Fruit fly (Drosophila melanogaster) S2 (cell line): ENCODE measurements around the gene Cad96Ca.

Experiments
- CG8478 ChIP-seq: fragments of >200 bp; optimal IDR thresholded peaks from 2 replicates; lab custom pipeline; 2018
- CTCF ChIP-seq, 2 experiments: fragments of >200 bp; optimal IDR thresholded peaks; 2 replicates each; lab custom pipeline; 2018

Gene Cad96Ca

DNA sequence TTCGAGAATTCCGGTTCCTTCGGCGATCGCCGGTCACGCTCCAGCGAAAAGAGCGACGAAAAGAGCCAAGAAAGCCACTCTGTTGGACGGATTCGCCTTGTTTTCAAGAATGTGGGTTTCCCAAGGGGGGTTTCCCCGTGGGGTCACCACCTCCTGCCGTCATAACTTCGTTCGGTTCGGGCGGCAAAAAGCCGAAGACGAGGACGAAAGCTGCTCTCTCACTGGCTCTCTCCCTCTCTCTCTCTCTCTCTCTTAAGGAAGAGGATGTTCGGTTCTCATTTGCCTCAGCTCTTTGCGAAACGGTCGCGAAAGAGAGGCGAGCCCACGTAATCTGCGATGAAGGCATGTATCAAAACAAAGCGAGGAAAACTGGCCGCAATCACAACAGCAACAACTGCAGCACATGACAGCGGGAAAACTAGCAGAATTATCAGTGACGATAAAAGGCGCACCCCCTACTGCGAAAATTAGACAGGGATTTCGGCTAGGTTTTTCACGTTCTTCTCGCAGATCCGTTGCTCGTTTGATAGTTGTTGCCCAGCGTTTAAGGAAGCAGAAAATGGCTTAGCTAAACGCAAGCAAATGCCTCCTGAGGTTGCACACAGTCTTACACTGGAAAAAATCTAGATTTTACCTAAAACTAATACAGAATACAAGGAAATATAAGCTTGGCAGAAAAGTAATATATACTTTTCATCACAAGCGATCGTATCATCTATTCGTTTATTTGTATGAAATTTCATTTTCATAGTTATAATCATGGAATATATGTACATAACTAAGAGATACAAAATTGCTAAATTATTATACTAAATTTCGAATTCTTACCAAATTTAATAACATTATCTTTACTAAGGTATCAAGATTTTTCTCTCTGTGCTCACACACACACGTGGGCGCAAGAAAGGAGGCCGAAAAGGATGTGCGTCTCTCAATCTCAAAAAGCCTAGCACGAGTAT, 24.3 kb downstream of the Cad96Ca start, which contains the start of gene dan:
dan (plus strand) TSS at position 900 of the 959 bp plus-strand sequence.
- TF ChIP-seq CTCF (optimal IDR thresholded peaks at IDR 0.05; lab: Kevin White, UChicago): no peak

dm6 chr3R:25181424-25181823, 26.7 kb downstream of the Cad96Ca start:
- TF ChIP-seq CG8478 (lab: Kevin White, UChicago) (no peak), CTCF (optimal IDR thresholded peaks at IDR 0.05; lab: Kevin White, UChicago) (no peak)

dm6 chr3R:25178521-25178920, 29.6 kb downstream of the Cad96Ca start:
- TF ChIP-seq CTCF (optimal IDR thresholded peaks at IDR 0.05; lab: Kevin White, UChicago): no peak
- no peak for TF ChIP-seq CG8478 (lab: Kevin White, UChicago)

DNA sequence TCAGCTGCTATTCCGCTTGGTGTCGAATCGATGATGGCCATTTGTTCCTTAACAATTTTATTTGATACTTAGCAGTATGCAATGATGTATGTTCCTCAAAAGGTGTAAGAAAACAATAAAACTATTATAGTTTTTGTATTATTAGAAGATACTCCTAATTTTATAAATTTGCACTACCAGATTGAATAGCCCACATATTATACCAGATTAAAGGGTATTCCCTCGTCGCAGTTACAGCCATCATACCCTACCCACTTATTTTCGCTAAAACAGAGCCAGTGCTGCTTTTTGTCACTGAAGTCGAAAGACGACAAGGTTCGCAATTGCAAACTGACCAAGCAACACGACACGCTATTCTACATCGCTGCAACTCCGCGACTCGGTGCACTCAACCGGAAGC, 30.7 kb downstream of the Cad96Ca start:
- TF ChIP-seq CG8478 (lab: Kevin White, UChicago) (no peak), CTCF (optimal IDR thresholded peaks at IDR 0.05; lab: Kevin White, UChicago) (no peak)

- TF ChIP-seq CG8478 (lab: Kevin White, UChicago) (no peak), CTCF (optimal IDR thresholded peaks at IDR 0.05; lab: Kevin White, UChicago) (no peak)
These were observed 31.6 kb downstream of the Cad96Ca start for dm6 chr3R:25176517-25176916.

DNA sequence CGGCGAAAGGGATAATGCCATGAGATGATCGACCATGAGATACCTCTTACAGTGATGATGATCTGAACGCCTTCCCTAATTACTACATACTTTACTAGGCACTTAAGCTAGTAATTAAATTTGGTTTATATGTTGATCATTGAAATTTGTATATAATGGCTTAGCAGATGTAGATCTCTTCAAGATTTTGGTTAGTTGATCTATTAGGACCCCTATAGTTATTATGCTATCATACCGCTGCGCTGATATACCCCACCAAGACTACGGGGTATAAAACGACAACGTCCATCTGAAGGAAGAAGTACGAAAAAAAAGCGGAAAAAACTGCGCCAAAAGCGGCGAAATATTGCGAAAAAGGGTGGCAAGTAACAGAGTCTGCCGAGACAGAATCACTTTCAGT, 33.8 kb downstream of the Cad96Ca start:
- no peak for TF ChIP-seq CG8478 (lab: Kevin White, UChicago)
- no peak for TF ChIP-seq CTCF (optimal IDR thresholded peaks at IDR 0.05; lab: Kevin White, UChicago)

DNA sequence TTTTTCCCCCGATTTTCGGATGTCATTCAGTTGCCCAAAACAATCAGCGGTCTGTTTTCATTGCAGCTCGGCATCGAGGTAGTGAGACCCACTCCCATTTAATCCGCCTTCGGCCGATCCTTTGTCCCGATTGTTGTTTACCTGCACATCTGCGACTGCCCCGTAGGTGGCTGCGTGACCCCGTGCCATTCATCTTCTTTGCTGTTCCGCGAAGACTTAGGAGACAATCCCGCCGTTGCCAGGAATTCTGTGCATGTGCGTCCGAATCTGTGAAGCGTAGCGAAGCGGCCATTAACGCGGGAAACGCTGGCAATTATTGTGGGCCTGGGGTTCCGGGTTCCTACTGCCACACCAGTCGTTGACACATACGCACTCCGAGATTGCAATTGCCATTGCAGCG, 35.1 kb downstream of the Cad96Ca start:
- TF ChIP-seq CTCF (optimal IDR thresholded peaks at IDR 0.05; lab: Kevin White, UChicago) (no peak), CG8478 (lab: Kevin White, UChicago) (no peak)

DNA sequence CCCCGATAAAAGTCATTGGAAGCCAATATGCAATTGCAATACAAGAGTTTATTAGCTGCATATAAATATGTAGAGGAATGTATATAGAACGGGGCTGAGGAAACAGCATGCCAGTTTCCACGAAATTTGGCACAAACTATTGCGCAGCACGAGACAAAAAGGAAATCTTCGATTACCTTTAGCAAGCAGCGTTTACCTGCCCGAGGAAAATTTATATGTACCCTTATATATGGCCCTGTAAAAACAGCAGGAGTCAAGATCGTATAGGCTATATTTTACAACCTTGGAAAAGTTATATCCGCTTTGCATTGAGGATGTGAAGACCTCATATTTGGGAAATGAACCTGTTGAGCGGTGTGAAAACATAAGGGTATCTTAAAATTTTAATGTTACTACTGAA, 35.7 kb downstream of the Cad96Ca start:
- TF ChIP-seq CG8478 (lab: Kevin White, UChicago) (no peak), CTCF (optimal IDR thresholded peaks at IDR 0.05; lab: Kevin White, UChicago) (no peak)

- TF ChIP-seq CTCF (optimal IDR thresholded peaks at IDR 0.05; lab: Kevin White, UChicago) (no peak), CG8478 (lab: Kevin White, UChicago) (no peak)
These were observed 39.7 kb downstream of the Cad96Ca start for dm6 chr3R:25168259-25168972.

DNA sequence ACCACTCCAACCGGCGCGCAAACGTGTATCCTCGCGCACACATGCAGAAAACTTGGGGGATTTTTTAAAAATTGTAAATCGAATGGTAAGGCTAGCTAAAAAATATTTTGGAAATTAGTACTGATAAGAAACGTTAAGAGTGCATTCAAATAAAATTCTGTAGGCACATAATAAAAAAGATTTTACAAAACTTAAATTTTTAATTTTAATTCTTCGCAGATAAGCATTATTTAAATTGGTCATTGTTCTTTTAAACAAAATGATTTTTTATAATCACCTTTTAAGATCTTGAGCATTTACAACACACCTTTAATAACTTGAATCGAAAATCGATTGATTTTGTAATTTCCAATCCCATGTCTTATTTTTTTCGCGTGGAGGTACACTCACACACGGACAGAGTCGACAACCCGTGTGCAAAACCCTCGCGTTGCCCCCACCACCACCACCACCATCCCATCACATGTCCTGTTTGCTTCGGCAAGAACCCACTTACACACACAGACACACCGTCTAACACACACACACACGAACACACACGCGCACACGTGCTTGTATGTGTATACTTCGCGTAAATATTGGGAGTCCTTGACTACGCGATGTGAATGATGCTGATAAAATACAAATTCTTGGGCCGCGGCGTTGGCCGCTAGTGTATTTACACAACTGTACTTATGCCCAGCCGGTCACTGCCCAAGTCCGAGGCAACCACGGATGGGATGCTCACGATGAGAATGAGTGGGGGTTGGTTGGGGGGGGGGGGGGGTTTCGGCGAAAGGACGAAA, 40.5 kb downstream of the Cad96Ca start:
- no peak for TF ChIP-seq CG8478 (lab: Kevin White, UChicago)
- no peak for TF ChIP-seq CTCF (optimal IDR thresholded peaks at IDR 0.05; lab: Kevin White, UChicago)

DNA sequence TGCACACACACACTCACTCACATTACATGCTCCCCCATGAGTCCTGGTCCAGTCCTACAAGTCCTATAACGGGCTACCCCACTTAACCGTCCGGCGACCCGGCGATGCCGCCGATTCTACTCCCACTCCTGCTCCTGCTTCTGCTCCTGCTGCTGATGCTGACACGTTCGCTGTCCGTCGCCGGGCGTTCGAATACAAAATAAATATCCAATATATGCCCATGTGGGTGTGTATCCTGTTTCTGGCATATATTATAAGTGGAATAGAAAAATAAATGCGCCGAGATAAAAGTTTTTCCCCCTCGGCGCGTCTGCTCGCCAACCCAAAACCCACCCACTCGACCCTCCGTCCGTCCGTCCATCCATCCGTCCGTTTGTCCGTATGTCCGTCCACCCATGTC, 41.3 kb downstream of the Cad96Ca start:
- TF ChIP-seq CG8478 (lab: Kevin White, UChicago) (no peak), CTCF (optimal IDR thresholded peaks at IDR 0.05; lab: Kevin White, UChicago) (no peak)

DNA sequence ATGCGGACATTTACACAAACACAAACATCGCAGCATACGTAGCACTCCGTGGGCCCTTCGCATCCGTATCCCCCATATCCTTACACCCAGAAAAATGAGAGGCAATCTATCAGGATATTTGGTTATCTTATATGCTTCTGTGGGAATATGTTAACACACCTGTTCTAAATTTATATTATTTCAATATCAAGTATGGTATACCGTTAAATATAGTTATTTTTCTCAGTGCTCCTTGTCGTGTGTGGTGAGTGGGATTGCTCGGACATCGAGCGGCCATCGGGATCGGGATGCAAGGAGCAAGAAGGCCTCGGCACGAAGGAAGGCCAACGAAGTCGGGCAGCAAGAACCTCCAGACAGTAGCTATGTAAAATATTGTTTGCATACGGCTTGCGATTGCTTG, 46.6 kb downstream of the Cad96Ca start:
- TF ChIP-seq CTCF (optimal IDR thresholded peaks at IDR 0.05; lab: Kevin White, UChicago): no peak
- TF ChIP-seq CG8478 (lab: Kevin White, UChicago): no peak

- TF ChIP-seq CG8478 (lab: Kevin White, UChicago) (no peak), CTCF (optimal IDR thresholded peaks at IDR 0.05; lab: Kevin White, UChicago) (no peak)
These were observed 55.7 kb downstream of the Cad96Ca start for dm6 chr3R:25152342-25152741.
